Worm (Caenorhabditis elegans): ENCODE measurements around the gene F54C9.14.

- no peak for TF ChIP-seq ama-1 (optimal IDR thresholded peaks at IDR 0.05)
- no peak for TF ChIP-seq ama-1 (GFP tag; optimal IDR thresholded peaks at IDR 0.05)
- no peak for TF ChIP-seq zim-3 (tag; optimal IDR thresholded peaks at IDR 0.05)
- no peak for TF ChIP-seq rpc-1 (optimal IDR thresholded peaks at IDR 0.05)
- no peak for TF ChIP-seq rpc-1 (tag; optimal IDR thresholded peaks at IDR 0.05)
- no peak for TF ChIP-seq egl-18 (GFP tag; IDR thresholded peaks at IDR 0.05)
- no peak for TF ChIP-seq attf-5 (GFP tag; optimal IDR thresholded peaks at IDR 0.05)
- TF ChIP-seq hrde-1 (tag; optimal IDR thresholded peaks at IDR 0.05; ENCODE audit: borderline replicate concordance) = no peak
These were observed 13.1 kb downstream of the F54C9.14 start, which contains the start of gene puf-5 for ce11 chrII:8575184-8575583.

Data from whole organism, young adult.